Fruit fly (Drosophila melanogaster): ENCODE results near the gene Actn.

Gene Actn

DNA sequence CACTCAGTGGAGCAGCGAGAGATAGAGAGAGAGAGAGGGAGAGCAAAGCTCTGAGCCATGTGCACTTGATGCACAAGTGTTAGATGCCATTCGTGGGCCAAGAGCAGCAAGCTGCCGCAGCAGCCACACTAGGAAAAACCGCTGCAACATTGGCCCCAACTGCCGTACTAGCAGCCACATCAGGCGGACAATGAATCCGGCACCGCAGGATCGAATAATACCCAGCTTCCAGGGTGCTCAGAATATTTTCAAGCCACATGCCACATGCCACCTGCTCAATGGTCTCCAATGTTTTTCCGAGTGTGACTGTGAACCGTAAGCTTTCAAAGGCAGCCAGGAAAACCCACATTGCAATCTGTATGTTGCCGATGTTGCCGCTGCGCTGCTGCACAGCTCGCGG lies 53.4 kb downstream of the Actn start:
- TF ChIP-seq psq (optimal IDR thresholded peaks at IDR 0.05): no peak
- no peak for TF ChIP-seq EcR (GFP tag; optimal IDR thresholded peaks at IDR 0.05)
- TF ChIP-seq usp (GFP tag; optimal IDR thresholded peaks at IDR 0.05): no peak
- TF ChIP-seq Dll (optimal IDR thresholded peaks at IDR 0.05): no peak
- no peak for TF ChIP-seq pan (optimal IDR thresholded peaks at IDR 0.05)
- TF ChIP-seq CG8478 (optimal IDR thresholded peaks at IDR 0.05): no peak

DNA sequence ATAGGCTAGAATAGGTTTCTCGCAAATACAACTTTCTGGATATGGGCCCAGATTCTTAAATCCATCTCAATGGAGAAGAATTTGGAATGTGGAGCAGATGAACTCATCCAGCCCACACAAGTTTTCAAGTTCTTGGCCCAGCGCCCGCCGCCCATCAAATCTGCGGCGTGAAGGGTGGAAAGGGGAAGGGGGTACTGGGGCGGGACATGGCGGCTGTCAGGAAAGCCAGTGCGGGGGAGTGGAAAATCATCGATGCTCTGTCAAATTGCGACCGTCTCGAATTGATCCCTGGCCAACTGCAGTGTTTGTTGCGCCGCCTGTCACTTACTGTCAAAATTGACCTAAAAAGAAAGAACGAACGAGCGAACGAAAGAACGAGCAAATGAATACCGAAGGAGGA lies 56.6 kb downstream of the Actn start:
- no peak for TF ChIP-seq CG8478 (optimal IDR thresholded peaks at IDR 0.05)
- TF ChIP-seq usp (GFP tag; optimal IDR thresholded peaks at IDR 0.05): no peak
- TF ChIP-seq EcR (GFP tag; optimal IDR thresholded peaks at IDR 0.05): no peak
- TF ChIP-seq pan (optimal IDR thresholded peaks at IDR 0.05): no peak
- no peak for TF ChIP-seq psq (optimal IDR thresholded peaks at IDR 0.05)

DNA sequence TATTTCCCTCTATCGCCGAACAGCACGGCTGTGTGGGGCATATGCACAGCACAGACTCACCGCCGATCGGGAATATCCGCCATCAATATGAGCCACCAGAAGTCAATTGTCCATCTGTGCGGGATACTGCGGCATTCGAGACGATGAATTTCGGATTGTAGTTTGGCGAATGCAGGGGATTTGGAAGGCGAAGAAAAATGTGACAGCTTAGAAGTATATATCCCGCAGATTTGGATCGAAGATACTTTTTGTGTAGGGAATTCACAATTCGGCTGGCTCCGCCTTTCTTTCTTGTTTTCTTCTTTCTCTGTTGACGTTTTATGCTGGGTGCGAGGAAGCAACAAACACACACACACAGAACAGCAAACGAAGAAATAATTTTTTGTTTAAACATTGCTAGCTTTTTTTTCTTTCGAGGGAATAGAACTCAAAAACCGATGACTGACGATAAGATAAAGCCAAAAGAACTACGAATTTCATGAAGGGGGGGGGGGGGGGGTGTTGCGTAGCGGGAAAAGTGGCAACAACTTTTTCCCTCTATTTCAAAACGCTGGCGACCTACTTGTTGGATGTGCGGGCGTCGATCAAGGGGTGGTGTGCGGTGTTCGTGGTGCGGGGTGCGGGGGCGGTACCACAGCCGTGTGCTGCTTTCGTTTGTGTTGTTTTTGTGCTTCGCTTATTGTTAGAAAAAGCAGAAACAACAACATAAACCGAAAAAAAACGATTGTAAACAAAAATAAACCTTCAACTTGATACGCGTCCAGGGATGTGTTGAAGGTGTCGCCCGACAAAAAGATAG lies 57.7 kb downstream of the Actn start:
- TF ChIP-seq pan (optimal IDR thresholded peaks at IDR 0.05) (no peak), Dll (optimal IDR thresholded peaks at IDR 0.05) (no peak), CG8478 (optimal IDR thresholded peaks at IDR 0.05) (no peak), usp (GFP tag; optimal IDR thresholded peaks at IDR 0.05) (no peak), psq (optimal IDR thresholded peaks at IDR 0.05) (no peak)

DNA sequence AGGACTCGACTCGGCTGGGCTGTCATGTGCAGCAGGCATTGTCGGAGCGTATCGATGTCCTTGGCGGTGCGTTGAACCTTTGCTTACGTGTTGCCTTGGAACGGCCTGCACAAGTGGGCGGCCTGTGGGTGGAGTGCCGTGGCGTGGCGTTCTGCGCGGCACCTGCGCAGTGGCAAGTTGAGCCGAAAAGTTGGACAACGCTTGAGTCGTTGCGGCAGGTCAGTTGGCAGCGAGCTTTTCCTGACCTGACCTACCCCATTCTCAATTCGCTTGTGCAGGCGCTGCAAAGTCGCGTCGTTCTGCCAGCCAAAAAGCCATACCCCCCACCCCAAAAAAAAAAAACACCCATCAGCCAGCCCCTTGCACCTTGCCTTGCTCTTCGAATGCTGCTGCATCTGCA lies 60.4 kb downstream of the Actn start:
- TF ChIP-seq EcR (GFP tag; optimal IDR thresholded peaks at IDR 0.05): no peak
- TF ChIP-seq CG8478 (optimal IDR thresholded peaks at IDR 0.05): no peak
- TF ChIP-seq pan (optimal IDR thresholded peaks at IDR 0.05): no peak
- no peak for TF ChIP-seq usp (GFP tag; optimal IDR thresholded peaks at IDR 0.05)
- no peak for TF ChIP-seq psq (optimal IDR thresholded peaks at IDR 0.05)
- no peak for TF ChIP-seq Dll (optimal IDR thresholded peaks at IDR 0.05)

DNA sequence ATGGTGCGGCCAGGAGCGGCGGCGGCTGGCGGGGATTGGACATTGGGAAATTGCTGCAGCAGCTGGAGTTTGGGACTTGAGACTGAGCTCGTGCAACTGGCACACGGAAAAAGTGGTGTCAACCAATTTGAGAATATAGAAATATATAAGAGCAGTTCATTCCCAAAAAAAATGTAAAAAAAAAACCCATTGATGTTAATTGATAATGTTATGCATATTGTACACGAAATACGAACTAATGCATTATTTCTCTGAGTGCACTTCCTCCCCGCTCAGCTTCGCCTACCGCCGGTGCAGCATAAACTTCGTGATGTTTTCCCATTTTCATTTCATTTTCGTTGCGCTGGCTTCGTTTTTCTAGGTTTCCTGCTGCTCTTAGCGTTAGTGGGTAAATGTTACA lies 62.4 kb downstream of the Actn start:
- TF ChIP-seq psq (optimal IDR thresholded peaks at IDR 0.05): no peak
- no peak for TF ChIP-seq pan (optimal IDR thresholded peaks at IDR 0.05)
- TF ChIP-seq usp (GFP tag; optimal IDR thresholded peaks at IDR 0.05): no peak
- TF ChIP-seq EcR (GFP tag; optimal IDR thresholded peaks at IDR 0.05): no peak
- TF ChIP-seq Dll (optimal IDR thresholded peaks at IDR 0.05): no peak
- no peak for TF ChIP-seq CG8478 (optimal IDR thresholded peaks at IDR 0.05)

dm6 chrX:1979031-1979430 lies 63.1 kb downstream of the Actn start:
- TF ChIP-seq pan (optimal IDR thresholded peaks at IDR 0.05): no peak
- TF ChIP-seq usp (GFP tag; optimal IDR thresholded peaks at IDR 0.05): no peak
- no peak for TF ChIP-seq Dll (optimal IDR thresholded peaks at IDR 0.05)
- no peak for TF ChIP-seq EcR (GFP tag; optimal IDR thresholded peaks at IDR 0.05)
- TF ChIP-seq psq (optimal IDR thresholded peaks at IDR 0.05): no peak
- TF ChIP-seq CG8478 (optimal IDR thresholded peaks at IDR 0.05): no peak

- TF ChIP-seq psq (optimal IDR thresholded peaks at IDR 0.05) (no peak), usp (GFP tag; optimal IDR thresholded peaks at IDR 0.05) (no peak), EcR (GFP tag; optimal IDR thresholded peaks at IDR 0.05) (peak in 1 of 2 experiments; percentile 97), Dll (optimal IDR thresholded peaks at IDR 0.05) (peak; percentile 22), CG8478 (optimal IDR thresholded peaks at IDR 0.05) (no peak), pan (optimal IDR thresholded peaks at IDR 0.05) (no peak)
Observed at dm6 chrX:1975879-1976601, 66.1 kb downstream of the Actn start.

Data from whole organism.